Worm (Caenorhabditis elegans): ENCODE data around the gene twk-16.
A peak's percentile ranks its signal among the peaks of the same experiment; 100 is the strongest.

Gene twk-16

DNA sequence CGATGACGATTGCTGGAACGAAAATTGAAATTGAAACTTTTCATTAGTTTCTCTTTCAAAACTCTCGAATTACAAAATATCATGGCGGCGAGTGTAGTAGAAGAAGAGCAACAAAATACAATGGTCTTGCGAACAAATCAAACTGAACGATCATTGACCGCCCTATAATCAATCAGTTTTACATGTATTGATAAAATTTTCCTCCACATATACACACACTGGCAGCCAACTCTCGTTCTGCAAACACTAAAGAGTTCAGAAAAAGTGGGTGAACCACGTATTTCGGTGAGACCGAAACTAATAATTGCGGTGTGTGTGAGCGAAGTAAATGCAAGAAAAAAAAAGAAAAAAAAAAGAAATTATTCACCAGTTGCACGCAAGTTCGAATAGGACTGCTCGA lies 33.7 kb upstream of the twk-16 start:
- no peak for TF ChIP-seq attf-4 (tag; optimal IDR thresholded peaks at IDR 0.05)
- TF ChIP-seq lin-29 (GFP tag; IDR thresholded peaks at IDR 0.05): no peak
- TF ChIP-seq hif-1 (tag; optimal IDR thresholded peaks at IDR 0.05): no peak
- TF ChIP-seq hlh-11 (tag; optimal IDR thresholded peaks at IDR 0.05): no peak
- TF ChIP-seq ctbp-1 (GFP tag; IDR thresholded peaks at IDR 0.05): no peak
- TF ChIP-seq nhr-48 (tag; optimal IDR thresholded peaks at IDR 0.05): no peak
- no peak for TF ChIP-seq skn-1 (tag; optimal IDR thresholded peaks at IDR 0.05)
- TF ChIP-seq daf-16 (GFP tag; optimal IDR thresholded peaks at IDR 0.05): no peak
- TF ChIP-seq daf-16 (tag; optimal IDR thresholded peaks at IDR 0.05): peak; percentile 4
- TF ChIP-seq daf-8 (GFP tag; IDR thresholded peaks at IDR 0.05): no peak
- TF ChIP-seq pqm-1 (tag; optimal IDR thresholded peaks at IDR 0.05): peak; percentile 28
- TF ChIP-seq snpc-1.2 (GFP tag; IDR thresholded peaks at IDR 0.05): no peak
- no peak for TF ChIP-seq aly-2 (tag; optimal IDR thresholded peaks at IDR 0.05)
- TF ChIP-seq zfp-3 (GFP tag; conservative IDR thresholded peaks at IDR 0.05): no peak
- TF ChIP-seq jun-1 (tag; optimal IDR thresholded peaks at IDR 0.05): no peak
- peak; percentile 25 for TF ChIP-seq aha-1 (tag)
- peak; percentile 40; the same call in 1 of the 2 replicates for TF ChIP-seq dmd-6 (GFP tag; IDR thresholded peaks at IDR 0.05)
- no peak for TF ChIP-seq lim-7 (GFP tag; IDR thresholded peaks at IDR 0.05)
- no peak for TF ChIP-seq saeg-2 (GFP tag; IDR thresholded peaks at IDR 0.05)
- no peak for TF ChIP-seq Y5F2A.4 (GFP tag; optimal IDR thresholded peaks at IDR 0.05)

DNA sequence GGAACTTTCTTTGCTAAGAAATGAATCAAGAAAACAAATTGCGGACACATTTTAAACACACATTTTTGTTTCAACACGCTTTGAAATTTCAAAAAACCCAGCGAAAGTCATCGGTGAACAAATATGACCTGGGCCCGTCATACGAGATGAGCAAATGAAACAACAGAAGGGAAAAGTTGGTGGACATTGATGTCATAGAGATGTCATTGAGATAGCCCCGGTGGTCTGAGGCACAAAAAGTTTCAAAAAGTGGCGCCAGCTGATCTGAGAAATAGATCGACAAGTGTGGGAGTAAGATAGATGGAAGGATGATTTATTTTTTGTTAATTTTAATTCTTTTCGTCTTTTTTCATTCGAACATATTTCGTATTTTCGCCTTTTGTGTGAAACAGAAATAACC lies 32.2 kb upstream of the twk-16 start:
- no peak for TF ChIP-seq egl-43 (GFP tag; IDR thresholded peaks at IDR 0.05)
- TF ChIP-seq aha-1 (tag): peak; percentile 9
- TF ChIP-seq saeg-2 (GFP tag; IDR thresholded peaks at IDR 0.05): no peak
- no peak for TF ChIP-seq F10B5.3 (tag; optimal IDR thresholded peaks at IDR 0.05)
- TF ChIP-seq hlh-11 (tag; optimal IDR thresholded peaks at IDR 0.05): no peak
- TF ChIP-seq F44E2.7 (GFP tag; IDR thresholded peaks at IDR 0.05): no peak

DNA sequence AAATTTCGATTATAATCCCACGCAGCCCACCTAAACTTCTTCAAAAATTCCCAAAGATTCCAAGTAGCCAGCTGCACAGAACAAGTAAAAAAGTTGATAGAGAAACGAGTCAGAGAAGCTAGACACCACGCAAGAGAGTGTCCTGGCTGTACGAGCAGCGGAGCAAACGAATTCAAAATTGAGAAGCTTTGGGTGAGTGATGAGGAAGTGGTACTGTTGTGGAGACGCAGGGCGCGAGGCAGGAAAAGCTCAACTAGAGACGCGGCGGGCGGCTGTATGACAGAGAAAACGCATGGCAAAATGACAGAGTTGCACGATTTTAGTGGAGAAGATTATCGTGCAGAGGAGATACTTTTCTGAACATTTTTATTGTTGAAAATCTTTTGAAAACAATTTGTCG lies 31.7 kb upstream of the twk-16 start:
- TF ChIP-seq hif-1 (tag; optimal IDR thresholded peaks at IDR 0.05): peak in 1 of 2 experiments; percentile 60
- peak; percentile 59 for TF ChIP-seq hlh-11 (tag; optimal IDR thresholded peaks at IDR 0.05)
- TF ChIP-seq egl-43 (GFP tag; IDR thresholded peaks at IDR 0.05): no peak
- TF ChIP-seq mes-2 (tag; optimal IDR thresholded peaks at IDR 0.05; ENCODE audit: poor library complexity, severe bottlenecking): peak; percentile 51
- TF ChIP-seq lin-38 (GFP tag; IDR thresholded peaks at IDR 0.05): no peak
- TF ChIP-seq cey-2 (tag; optimal IDR thresholded peaks at IDR 0.05; ENCODE audit: borderline replicate concordance, insufficient read depth): no peak
- TF ChIP-seq ama-1 (optimal IDR thresholded peaks at IDR 0.05): no peak
- TF ChIP-seq T20F7.1 (GFP tag; optimal IDR thresholded peaks at IDR 0.05): no peak
- TF ChIP-seq ceh-44 (GFP tag; IDR thresholded peaks at IDR 0.05): no peak
- TF ChIP-seq F10B5.3 (tag; optimal IDR thresholded peaks at IDR 0.05): no peak
- no peak for TF ChIP-seq daf-19 (GFP tag; conservative IDR thresholded peaks at IDR 0.05)
- TF ChIP-seq lin-29 (GFP tag; IDR thresholded peaks at IDR 0.05): no peak
- TF ChIP-seq rbr-2 (tag; optimal IDR thresholded peaks at IDR 0.05): peak; percentile 61
- no peak for TF ChIP-seq set-16 (GFP tag; IDR thresholded peaks at IDR 0.05)
- TF ChIP-seq ceh-32 (tag; optimal IDR thresholded peaks at IDR 0.05; ENCODE audit: poor library complexity): no peak
- no peak for TF ChIP-seq daf-16 (GFP tag; optimal IDR thresholded peaks at IDR 0.05)
- TF ChIP-seq daf-16 (tag; optimal IDR thresholded peaks at IDR 0.05): peak; percentile 32
- TF ChIP-seq nhr-28 (tag; optimal IDR thresholded peaks at IDR 0.05): no peak
- TF ChIP-seq nhr-76 (tag; optimal IDR thresholded peaks at IDR 0.05): no peak
- TF ChIP-seq ZK546.5 (tag; optimal IDR thresholded peaks at IDR 0.05): no peak
- TF ChIP-seq Y48G9A.11 (GFP tag; IDR thresholded peaks at IDR 0.05): no peak
- no peak for TF ChIP-seq madf-5 (GFP tag; IDR thresholded peaks at IDR 0.05)
- TF ChIP-seq R02D3.7 (tag; optimal IDR thresholded peaks at IDR 0.05): no peak
- no peak for TF ChIP-seq unc-130 (GFP tag; optimal IDR thresholded peaks at IDR 0.05)
- TF ChIP-seq pha-4 (GFP tag; IDR thresholded peaks at IDR 0.05): no peak
- TF ChIP-seq pha-4 (tag; optimal IDR thresholded peaks at IDR 0.05): no peak
- 0 out of 2 replicates have a peak, but pooled peaks have one; percentile 17 for TF ChIP-seq tra-1 (GFP tag; IDR thresholded peaks at IDR 0.05)
- no peak for TF ChIP-seq ztf-11 (tag; optimal IDR thresholded peaks at IDR 0.05)
- no peak for TF ChIP-seq spr-3 (GFP tag; optimal IDR thresholded peaks at IDR 0.05)
- no peak for TF ChIP-seq nhr-42 (GFP tag; IDR thresholded peaks at IDR 0.05)
- peak; percentile 61 for TF ChIP-seq dmd-6 (GFP tag; IDR thresholded peaks at IDR 0.05)
- no peak for TF ChIP-seq zip-11 (GFP tag; IDR thresholded peaks at IDR 0.05)
- no peak for TF ChIP-seq attf-4 (tag; optimal IDR thresholded peaks at IDR 0.05)
- no peak for TF ChIP-seq sdz-12 (GFP tag; optimal IDR thresholded peaks at IDR 0.05)
- TF ChIP-seq ctbp-1 (GFP tag; IDR thresholded peaks at IDR 0.05): peak; percentile 82
